Worm (Caenorhabditis elegans) whole organism, L4/young adult: ENCODE measurements around the gene K09E9.7.

Experiments
- W03F9.2 ChIP-seq: fragments of 150-350 bp; optimal IDR thresholded peaks from 2 replicates; lab custom pipeline; 2014; ENCODE audit warnings: missing biosample characterization, missing genetic modification characterization
- him-1 ChIP-seq: sonication (generic microtip); optimal IDR thresholded peaks from 2 replicates; lab custom pipeline; 2016; ENCODE audit warnings: missing genotype, missing genetic modification reagents, missing genetic modification characterization, missing compliant biosample characterization

- TF ChIP-seq W03F9.2 (tag; lab: Kevin White, UChicago) (no peak), him-1 (no peak)
Observed at ce11 chrX:15597077-15597476, 43.6 kb upstream of the K09E9.7 start, which contains the start of gene K09A9.8.
